Worm (Caenorhabditis elegans) whole organism, L4/young adult: ENCODE results near the gene srg-17.

Source experiments
- dao-5 ChIP-seq: sonication (generic microtip); optimal IDR thresholded peaks from 2 replicates; lab custom pipeline; 2016; ENCODE audit warnings: missing genotype, missing genetic modification characterization, moderate library complexity, missing compliant biosample characterization
- him-1 ChIP-seq: sonication (generic microtip); optimal IDR thresholded peaks from 2 replicates; lab custom pipeline; 2016; ENCODE audit warnings: missing genotype, missing genetic modification reagents, missing genetic modification characterization, missing compliant biosample characterization

DNA sequence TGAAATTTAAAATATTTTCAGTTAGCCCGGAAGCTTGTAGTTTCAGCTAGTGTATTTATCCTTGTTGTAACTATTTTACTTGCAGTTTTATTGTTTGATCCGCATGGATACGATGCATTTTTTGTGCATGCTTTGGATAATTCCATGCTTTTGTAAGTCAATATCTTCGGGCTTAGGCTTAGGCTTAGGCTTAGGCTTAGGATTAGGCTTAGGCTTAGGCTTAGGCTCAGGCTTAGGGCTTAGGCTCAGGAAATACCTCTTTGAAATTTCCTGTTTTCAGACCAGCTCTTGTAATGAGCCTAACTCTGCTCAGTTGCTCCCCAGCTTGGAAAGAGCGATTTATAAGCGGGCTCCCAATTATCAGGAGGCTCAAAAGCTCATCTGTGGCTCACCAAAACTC, 6.5 kb upstream of the srg-17 start, which contains the start of gene srg-16:
- TF ChIP-seq him-1, result no peak
- TF ChIP-seq dao-5 (tag; lab: Kevin White, UChicago), result no peak
